Fruit fly (Drosophila melanogaster) whole organism, embryonic: ENCODE data around the gene NdufA3.

Experiments
- Bgb ChIP-seq: fragments of 200-800 bp; sonication (Bioruptor generic); IDR thresholded peaks from 2 replicates; pipeline ENCODE4 v1.3.6; 2022; ENCODE audit warnings: missing biosample characterization, missing genetic modification characterization; ENCODE audit not compliant: partially characterized antibody
- CG10209 ChIP-seq: fragments of 200-800 bp; sonication (Bioruptor generic); optimal IDR thresholded peaks from 3 replicates; lab custom pipeline; 2017; ENCODE audit warnings: missing biosample characterization, mild to moderate bottlenecking, missing genetic modification characterization, missing genetic modification reagents
- CG1024 ChIP-seq: fragments of 200-800 bp; sonication (Bioruptor generic); IDR thresholded peaks from 2 replicates; pipeline ENCODE4 v1.3.6; 2022; ENCODE audit warnings: missing biosample characterization, missing genetic modification characterization
- CG11398 ChIP-seq: fragments of 200-800 bp; sonication (Bioruptor generic); optimal IDR thresholded peaks from 2 replicates; lab custom pipeline; 2016; ENCODE audit warnings: missing biosample characterization, missing genetic modification characterization
- CG12299 ChIP-seq: fragments of 200-800 bp; sonication (Bioruptor generic); optimal IDR thresholded peaks from 2 replicates; lab custom pipeline; 2018; ENCODE audit warnings: missing biosample characterization, mild to moderate bottlenecking, missing genetic modification characterization
- CG1233 ChIP-seq: fragments of 200-800 bp; sonication (Bioruptor generic); optimal IDR thresholded peaks from 4 replicates; lab custom pipeline; 2018; ENCODE audit warnings: missing biosample characterization, mild to moderate bottlenecking, missing genetic modification characterization
- CG14050 ChIP-seq: fragments of 200-800 bp; sonication (Bioruptor generic); IDR thresholded peaks from 3 replicates; pipeline ENCODE4 v1.3.6; 2022; ENCODE audit warnings: missing biosample characterization, missing genetic modification characterization
- CG15073 ChIP-seq: fragments of 200-800 bp; sonication (Bioruptor generic); optimal IDR thresholded peaks from 2 replicates; lab custom pipeline; 2016; ENCODE audit warnings: missing biosample characterization, missing genetic modification characterization
- CG15601 ChIP-seq: fragments of 200-800 bp; sonication (Bioruptor generic); optimal IDR thresholded peaks from 3 replicates; lab custom pipeline; 2019; ENCODE audit warnings: missing biosample characterization, mild to moderate bottlenecking, missing genetic modification characterization, moderate library complexity
- CG17361 ChIP-seq: fragments of 200-800 bp; sonication (Bioruptor generic); IDR thresholded peaks from 3 replicates; pipeline ENCODE4 v1.3.6; 2022; ENCODE audit warnings: missing biosample characterization, missing genetic modification characterization
- CG2199 ChIP-seq: fragments of 200-800 bp; sonication (Bioruptor generic); IDR thresholded peaks from 3 replicates; pipeline ENCODE4 v1.3.6; 2022; ENCODE audit warnings: missing biosample characterization, missing genetic modification characterization
- CG2875 ChIP-seq: fragments of 200-800 bp; sonication (Bioruptor generic); optimal IDR thresholded peaks from 2 replicates; lab custom pipeline; 2017; ENCODE audit warnings: missing biosample characterization, mild to moderate bottlenecking, missing genetic modification characterization, missing genetic modification reagents
- CG31224 ChIP-seq: fragments of 200-800 bp; sonication (Bioruptor generic); IDR thresholded peaks from 2 replicates; pipeline ENCODE4 v1.3.6; 2022; ENCODE audit warnings: missing biosample characterization, missing genetic modification characterization
- CG3995 ChIP-seq: fragments of 200-800 bp; sonication (Bioruptor generic); optimal IDR thresholded peaks from 3 replicates; lab custom pipeline; 2016; ENCODE audit warnings: missing biosample characterization, missing genetic modification characterization
- CG42726 ChIP-seq: fragments of 200-800 bp; sonication (Bioruptor generic); IDR thresholded peaks from 2 replicates; pipeline ENCODE4 v1.3.6; 2022; ENCODE audit warnings: missing biosample characterization, missing genetic modification characterization; ENCODE audit not compliant: partially characterized antibody
- CG6689 ChIP-seq: fragments of 200-800 bp; sonication (Bioruptor generic); IDR thresholded peaks from 2 replicates; pipeline ENCODE4 v1.3.6; 2022; ENCODE audit warnings: missing biosample characterization, missing genetic modification characterization
- CG7987 ChIP-seq: fragments of 200-800 bp; sonication (Bioruptor generic); optimal IDR thresholded peaks from 2 replicates; lab custom pipeline; 2018; ENCODE audit warnings: missing biosample characterization, mild to moderate bottlenecking, missing genetic modification characterization, moderate library complexity
- CG9437 ChIP-seq: fragments of 200-800 bp; sonication (Bioruptor generic); optimal IDR thresholded peaks from 2 replicates; lab custom pipeline; 2018; ENCODE audit warnings: missing biosample characterization, mild to moderate bottlenecking, missing genetic modification characterization
- D ChIP-seq, 2 experiments: fragments of 200-800 bp in 1 of 2; fragments of >200 bp in 1 of 2; sonication (Bioruptor generic) in 1 of 2; optimal IDR thresholded peaks; 2 replicates in 1 of 2; 3 replicates in 1 of 2; lab custom pipeline; 2017; ENCODE audit warnings: mild to moderate bottlenecking in 1 of 2, missing biosample characterization in 1 of 2, missing genetic modification characterization in 1 of 2, missing genetic modification reagents in 1 of 2
- Doc3 ChIP-seq: fragments of 200-800 bp; sonication (Bioruptor generic); IDR thresholded peaks from 3 replicates; pipeline ENCODE4 v1.3.6; 2022; ENCODE audit warnings: missing biosample characterization, missing genetic modification characterization; ENCODE audit not compliant: partially characterized antibody
- Dref ChIP-seq: fragments of 200-800 bp; sonication (Bioruptor generic); IDR thresholded peaks from 2 replicates; pipeline ENCODE4 v1.3.6; 2022; ENCODE audit warnings: missing biosample characterization, missing genetic modification characterization
- Eip74EF ChIP-seq, 2 experiments: fragments of 200-800 bp in 1 of 2; fragments of >200 bp in 1 of 2; sonication (Bioruptor generic) in 1 of 2; optimal IDR thresholded peaks; 2 replicates each; lab custom pipeline; 2017 to 2019; ENCODE audit warnings: missing biosample characterization in 2 of 2, missing genetic modification characterization in 2 of 2, mild to moderate bottlenecking in 1 of 2, moderate library complexity in 1 of 2
- HLH3B ChIP-seq: fragments of 200-800 bp; sonication (Bioruptor generic); IDR thresholded peaks from 2 replicates; pipeline ENCODE4 v1.3.6; 2022; ENCODE audit warnings: missing biosample characterization, missing genetic modification characterization
- HLH4C ChIP-seq: fragments of 200-800 bp; sonication (Bioruptor generic); IDR thresholded peaks from 3 replicates; pipeline ENCODE4 v1.3.6; 2022; ENCODE audit warnings: missing biosample characterization, missing genetic modification characterization; ENCODE audit not compliant: partially characterized antibody
- Hsf ChIP-seq: fragments of 200-800 bp; sonication (Bioruptor generic); optimal IDR thresholded peaks from 3 replicates; lab custom pipeline; 2016; ENCODE audit warnings: missing biosample characterization, missing genetic modification characterization
- MBD-R2 ChIP-seq: fragments of 200-800 bp; sonication (Bioruptor generic); IDR thresholded peaks from 2 replicates; pipeline ENCODE4 v1.3.6; 2022; ENCODE audit warnings: missing biosample characterization, missing genetic modification characterization
- MESR4 ChIP-seq: fragments of 200-800 bp; sonication (Bioruptor generic); optimal IDR thresholded peaks from 2 replicates; lab custom pipeline; 2018; ENCODE audit warnings: missing biosample characterization, mild to moderate bottlenecking, missing genetic modification characterization, moderate library complexity
- Optix ChIP-seq: fragments of 200-800 bp; sonication (Bioruptor generic); IDR thresholded peaks from 3 replicates; pipeline ENCODE4 v1.3.6; 2022; ENCODE audit warnings: missing biosample characterization, missing genetic modification characterization
- Sry-β ChIP-seq: fragments of 200-800 bp; sonication (Bioruptor generic); optimal IDR thresholded peaks from 2 replicates; lab custom pipeline; 2018; ENCODE audit warnings: missing biosample characterization, mild to moderate bottlenecking, missing genetic modification characterization, moderate library complexity
- Taf1 ChIP-seq: fragments of 200-800 bp; sonication (Bioruptor generic); IDR thresholded peaks from 2 replicates; pipeline ENCODE4 v1.3.6; 2022; ENCODE audit warnings: missing biosample characterization, missing genetic modification characterization
- Vsx1 ChIP-seq: fragments of 200-800 bp; sonication (Bioruptor generic); optimal IDR thresholded peaks from 2 replicates; lab custom pipeline; 2017; ENCODE audit warnings: missing biosample characterization, mild to moderate bottlenecking, missing genetic modification characterization, missing genetic modification reagents
- ab ChIP-seq: fragments of 200-800 bp; sonication (Bioruptor generic); optimal IDR thresholded peaks from 2 replicates; lab custom pipeline; 2016; ENCODE audit warnings: missing biosample characterization, missing genetic modification characterization
- al ChIP-seq: fragments of 200-800 bp; sonication (Bioruptor generic); IDR thresholded peaks from 2 replicates; pipeline ENCODE4 v1.3.6; 2022; ENCODE audit warnings: missing biosample characterization, missing genetic modification characterization
- cas ChIP-seq: fragments of 200-800 bp; sonication (Bioruptor generic); IDR thresholded peaks from 2 replicates; pipeline ENCODE4 v1.3.6; 2022; ENCODE audit warnings: missing biosample characterization, missing genetic modification characterization
- cato ChIP-seq: fragments of 200-800 bp; sonication (Bioruptor generic); optimal IDR thresholded peaks from 2 replicates; lab custom pipeline; 2016; ENCODE audit warnings: missing biosample characterization, missing genetic modification characterization, borderline replicate concordance
- chm ChIP-seq: fragments of 200-800 bp; sonication (Bioruptor generic); IDR thresholded peaks from 2 replicates; pipeline ENCODE4 v1.3.6; 2022; ENCODE audit warnings: missing biosample characterization, missing genetic modification characterization
- corto ChIP-seq: fragments of 200-800 bp; sonication (Bioruptor generic); optimal IDR thresholded peaks from 2 replicates; lab custom pipeline; 2016; ENCODE audit warnings: missing biosample characterization, mild to moderate bottlenecking, missing genetic modification characterization, moderate library complexity
- gem ChIP-seq: fragments of 200-800 bp; sonication (Bioruptor generic); optimal IDR thresholded peaks from 2 replicates; lab custom pipeline; 2019; ENCODE audit warnings: missing biosample characterization, mild to moderate bottlenecking, missing genetic modification characterization, moderate library complexity
- ham ChIP-seq: fragments of 200-800 bp; sonication (Bioruptor generic); IDR thresholded peaks from 2 replicates; pipeline ENCODE4 v1.3.6; 2022; ENCODE audit warnings: missing biosample characterization, missing genetic modification characterization
- hb ChIP-seq: fragments of 200-800 bp; sonication (Bioruptor generic); IDR thresholded peaks from 3 replicates; pipeline ENCODE4 v1.3.6; 2022; ENCODE audit warnings: missing biosample characterization, missing genetic modification characterization; ENCODE audit not compliant: partially characterized antibody
- jigr1 ChIP-seq: fragments of 200-800 bp; sonication (Bioruptor generic); IDR thresholded peaks from 3 replicates; pipeline ENCODE4 v1.3.6; 2022; ENCODE audit warnings: missing biosample characterization, missing genetic modification characterization
- mam ChIP-seq: fragments of 200-800 bp; sonication (Bioruptor generic); optimal IDR thresholded peaks from 3 replicates; lab custom pipeline; 2016; ENCODE audit warnings: missing biosample characterization, missing genetic modification characterization
- mld ChIP-seq: fragments of 200-800 bp; sonication (Bioruptor generic); IDR thresholded peaks from 3 replicates; pipeline ENCODE4 v1.3.6; 2022; ENCODE audit warnings: missing biosample characterization, missing genetic modification characterization; ENCODE audit not compliant: partially characterized antibody
- odd ChIP-seq: fragments of 200-800 bp; sonication (Bioruptor generic); optimal IDR thresholded peaks from 2 replicates; lab custom pipeline; 2017; ENCODE audit warnings: missing biosample characterization, mild to moderate bottlenecking, missing genetic modification characterization
- peb ChIP-seq: fragments of 200-800 bp; sonication (Bioruptor generic); IDR thresholded peaks from 2 replicates; pipeline ENCODE4 v1.3.6; 2022; ENCODE audit warnings: missing biosample characterization, missing genetic modification characterization
- pita ChIP-seq: fragments of 200-800 bp; sonication (Bioruptor generic); optimal IDR thresholded peaks from 2 replicates; lab custom pipeline; 2017; ENCODE audit warnings: missing biosample characterization, mild to moderate bottlenecking, missing genetic modification characterization
- pzg ChIP-seq: fragments of 200-800 bp; sonication (Bioruptor generic); optimal IDR thresholded peaks from 3 replicates; lab custom pipeline; 2018; ENCODE audit warnings: missing biosample characterization, mild to moderate bottlenecking, missing genetic modification characterization, moderate library complexity
- sob ChIP-seq: fragments of 200-800 bp; sonication (Bioruptor generic); IDR thresholded peaks from 2 replicates; pipeline ENCODE4 v1.3.6; 2022; ENCODE audit warnings: missing biosample characterization, missing genetic modification characterization
- unpg ChIP-seq: fragments of 200-800 bp; sonication (Bioruptor generic); optimal IDR thresholded peaks from 3 replicates; lab custom pipeline; 2018; ENCODE audit warnings: missing biosample characterization, mild to moderate bottlenecking, missing genetic modification characterization, moderate library complexity
- usp ChIP-seq: fragments of >200 bp; optimal IDR thresholded peaks from 2 replicates; lab custom pipeline; 2017; ENCODE audit warnings: missing biosample characterization, missing genetic modification characterization

NdufA3 gene

dm6 chrX:9193604-9194003 is 33.8 kb upstream of the NdufA3 start, which contains the start of gene CG12106 (continued):
- TF ChIP-seq CG31224 (no peak), MBD-R2 (GFP tag; lab: Robert Waterston, UW) (peak; percentile 33; the same call in 1 of the 2 replicates), CG17361 (GFP tag; lab: Robert Waterston, UW) (peak; percentile 41; the same call in 1 of the 3 replicates), CG10209 (GFP tag; lab: Kevin White, UChicago) (peak; percentile 12), CG12299 (no peak), CG15073 (GFP tag; lab: Kevin White, UChicago) (no peak), CG9437 (no peak), Vsx1 (GFP tag; lab: Kevin White, UChicago) (no peak), HLH4C (GFP tag; lab: Robert Waterston, UW) (no peak), CG15601 (tag; lab: Kevin White, UChicago) (peak; percentile 13), CG1024 (GFP tag; lab: Robert Waterston, UW) (no peak), corto (GFP tag; lab: Kevin White, UChicago) (no peak), Dref (no peak), CG2875 (GFP tag; lab: Kevin White, UChicago) (no peak), Eip74EF (GFP tag; optimal IDR thresholded peaks at IDR 0.05; lab: Kevin White, UChicago) (no peak), CG6689 (GFP tag; lab: Robert Waterston, UW) (peak; percentile 28; the same call in 1 of the 2 replicates), unpg (peak; percentile 59), ab (GFP tag; lab: Kevin White, UChicago) (no peak), Bgb (GFP tag; lab: Robert Waterston, UW) (no peak), al (GFP tag; lab: Robert Waterston, UW) (peak; percentile 7; the same call in 1 of the 2 replicates), mld (GFP tag; lab: Robert Waterston, UW) (no peak), HLH3B (no peak), mam (peak; percentile 59), Doc3 (GFP tag; lab: Robert Waterston, UW) (no peak), odd (GFP tag; lab: Kevin White, UChicago) (no peak), hb (GFP tag; lab: Robert Waterston, UW) (no peak), CG14050 (peak; percentile 32; the same call in 1 of the 3 replicates), pzg (GFP tag; lab: Kevin White, UChicago) (peak; percentile 30), peb (GFP tag; lab: Robert Waterston, UW) (no peak), gem (tag; lab: Kevin White, UChicago) (peak; percentile 71), CG42726 (GFP tag; lab: Robert Waterston, UW) (no peak), Optix (GFP tag; lab: Robert Waterston, UW) (no peak), cato (GFP tag; lab: Kevin White, UChicago) (no peak), D (optimal IDR thresholded peaks at IDR 0.05; lab: Kevin White, UChicago) (no peak), D (GFP tag; optimal IDR thresholded peaks at IDR 0.05; lab: Kevin White, UChicago) (no peak), jigr1 (GFP tag; lab: Robert Waterston, UW) (no peak), Taf1 (no peak), CG11398 (GFP tag; lab: Kevin White, UChicago) (no peak), CG2199 (no peak), cas (no peak), CG1233 (GFP tag; lab: Kevin White, UChicago) (no peak), chm (no peak), MESR4 (GFP tag; lab: Kevin White, UChicago) (no peak), ham (GFP tag; lab: Robert Waterston, UW) (no peak), usp (GFP tag; lab: Kevin White, UChicago) (no peak), Sry-β (GFP tag; lab: Kevin White, UChicago) (no peak), CG7987 (GFP tag; lab: Kevin White, UChicago) (no peak), pita (no peak), Hsf (GFP tag; lab: Kevin White, UChicago) (peak; percentile 14), CG3995 (peak; percentile 0), sob (GFP tag; lab: Robert Waterston, UW) (0 out of 2 replicates have a peak, but pooled peaks have one; percentile 13)
